Worm (Caenorhabditis elegans): ENCODE data around the gene F17C11.22.

The F17C11.22 gene

ce11 chrV:10970070-10970469 is at the start of gene F17C11.22:
Gene F17C11.22 (minus strand): TSS chrV:10970170.
- no peak for TF ChIP-seq efl-1 (optimal IDR thresholded peaks at IDR 0.05)
- peak in 1 of 2 experiments; percentile 58 for TF ChIP-seq efl-1 (GFP tag; optimal IDR thresholded peaks at IDR 0.05 in 1 of 2)
- no peak for TF ChIP-seq lin-13 (GFP tag; optimal IDR thresholded peaks at IDR 0.05)

ce11 chrV:11016846-11017553 is 47.0 kb upstream of the F17C11.22 start:
- TF ChIP-seq efl-1 (optimal IDR thresholded peaks at IDR 0.05), result no peak
- peak in 1 of 2 experiments; percentile 72 for TF ChIP-seq efl-1 (GFP tag; optimal IDR thresholded peaks at IDR 0.05 in 1 of 2)
- TF ChIP-seq lin-14 (GFP tag; optimal IDR thresholded peaks at IDR 0.05), result peak; percentile 5
- TF ChIP-seq lin-35 (GFP tag; optimal IDR thresholded peaks at IDR 0.05), result peak in 1 of 2 experiments; percentile 1
- TF ChIP-seq nhr-85 (tag), result peak; percentile 58
- TF ChIP-seq mef-2 (tag; optimal IDR thresholded peaks at IDR 0.05), result no peak

ce11 chrV:11014758-11015157 is 44.8 kb upstream of the F17C11.22 start:
- TF ChIP-seq mdl-1 (tag; optimal IDR thresholded peaks at IDR 0.05) (no peak), nhr-47 (tag; optimal IDR thresholded peaks at IDR 0.05) (peak; percentile 4), mef-2 (tag; optimal IDR thresholded peaks at IDR 0.05) (no peak), nhr-71 (tag; optimal IDR thresholded peaks at IDR 0.05) (peak; percentile 33), hlh-4 (tag; optimal IDR thresholded peaks at IDR 0.05) (peak; percentile 91)

ce11 chrV:11013179-11013578 is 43.2 kb upstream of the F17C11.22 start:
- TF ChIP-seq skn-1 (tag; optimal IDR thresholded peaks at IDR 0.05), result no peak
- no peak for TF ChIP-seq C16A3.4 (tag; optimal IDR thresholded peaks at IDR 0.05)
- no peak for TF ChIP-seq irx-1 (tag; optimal IDR thresholded peaks at IDR 0.05)
- no peak for TF ChIP-seq aly-2 (tag; optimal IDR thresholded peaks at IDR 0.05)

ce11 chrV:11012419-11012818 is 42.4 kb upstream of the F17C11.22 start, which contains the start of gene C13G3.1:
Gene C13G3.1 (minus strand): TSS chrV:11012465.
- TF ChIP-seq snu-23 (GFP tag; optimal IDR thresholded peaks at IDR 0.05), result no peak
- no peak for TF ChIP-seq sup-37 (GFP tag; optimal IDR thresholded peaks at IDR 0.05)
- no peak for TF ChIP-seq mdl-1 (tag; optimal IDR thresholded peaks at IDR 0.05)
- TF ChIP-seq nhr-71 (tag; optimal IDR thresholded peaks at IDR 0.05), result peak; percentile 35
- no peak for TF ChIP-seq ama-1 (optimal IDR thresholded peaks at IDR 0.05)
- peak; percentile 38 for TF ChIP-seq nhr-47 (tag; optimal IDR thresholded peaks at IDR 0.05)
- TF ChIP-seq efl-1 (optimal IDR thresholded peaks at IDR 0.05), result no peak
- peak in 1 of 2 experiments; percentile 24 for TF ChIP-seq efl-1 (GFP tag; optimal IDR thresholded peaks at IDR 0.05 in 1 of 2)
- peak; percentile 68 for TF ChIP-seq nhr-85 (tag)
- no peak for TF ChIP-seq zag-1 (tag; optimal IDR thresholded peaks at IDR 0.05)
- no peak for TF ChIP-seq tlp-1 (tag; optimal IDR thresholded peaks at IDR 0.05)
- TF ChIP-seq mep-1 (tag; optimal IDR thresholded peaks at IDR 0.05), result no peak
- peak; percentile 14 for TF ChIP-seq nhr-20 (tag; optimal IDR thresholded peaks at IDR 0.05)
- TF ChIP-seq fkh-8 (tag; optimal IDR thresholded peaks at IDR 0.05), result peak; percentile 30

- TF ChIP-seq efl-3 (GFP tag; optimal IDR thresholded peaks at IDR 0.05) (no peak), ceh-63 (GFP tag; optimal IDR thresholded peaks at IDR 0.05) (no peak), unc-130 (tag; optimal IDR thresholded peaks at IDR 0.05) (no peak), ceh-90 (tag; optimal IDR thresholded peaks at IDR 0.05) (no peak), efl-1 (optimal IDR thresholded peaks at IDR 0.05) (no peak), efl-1 (GFP tag; optimal IDR thresholded peaks at IDR 0.05 in 1 of 2) (peak in 1 of 2 experiments; percentile 90)
Measured at ce11 chrV:11011807-11012206, 41.8 kb upstream of the F17C11.22 start.

ce11 chrV:11010768-11011167 is 40.8 kb upstream of the F17C11.22 start:
- TF ChIP-seq ets-5 (GFP tag; IDR thresholded peaks at IDR 0.05) (no peak), mdl-1 (tag; optimal IDR thresholded peaks at IDR 0.05) (no peak), nhr-28 (tag; optimal IDR thresholded peaks at IDR 0.05) (no peak), lin-14 (GFP tag; optimal IDR thresholded peaks at IDR 0.05) (peak; percentile 4), elt-2 (tag; optimal IDR thresholded peaks at IDR 0.05) (no peak), fkh-8 (tag; optimal IDR thresholded peaks at IDR 0.05) (peak; percentile 78), lir-3 (tag; optimal IDR thresholded peaks at IDR 0.05; ENCODE audit: poor library complexity) (no peak), nhr-85 (tag) (no peak), nhr-11 (tag; optimal IDR thresholded peaks at IDR 0.05) (no peak), nhr-77 (tag; optimal IDR thresholded peaks at IDR 0.05) (no peak), skn-1 (tag; optimal IDR thresholded peaks at IDR 0.05) (no peak), mep-1 (tag; optimal IDR thresholded peaks at IDR 0.05) (no peak), nhr-19 (GFP tag; conservative IDR thresholded peaks at IDR 0.05) (no peak), unc-98 (GFP tag; IDR thresholded peaks at IDR 0.05) (no peak), pag-3 (tag; optimal IDR thresholded peaks at IDR 0.05; ENCODE audit: borderline replicate concordance, insufficient read depth) (no peak), zip-4 (GFP tag; optimal IDR thresholded peaks at IDR 0.05) (no peak), hpl-2 (GFP tag; optimal IDR thresholded peaks at IDR 0.05) (no peak), nhr-20 (tag; optimal IDR thresholded peaks at IDR 0.05) (no peak), elt-3 (tag; optimal IDR thresholded peaks at IDR 0.05) (no peak), efl-3 (GFP tag; optimal IDR thresholded peaks at IDR 0.05) (no peak)

Measured in whole organism, L1 larva.